Fruit fly (Drosophila melanogaster): Measurements from ENCODE around the gene CG31974.
A peak's percentile ranks its signal among the peaks of the same experiment; 100 is the strongest.

CG31974 gene

dm6 chr2L:136747-137709 is 5.9 kb downstream of the CG31974 start:
- TF ChIP-seq kay (GFP tag; ENCODE audit: borderline replicate concordance) (peak; percentile 84), CG7101 (tag; optimal IDR thresholded peaks at IDR 0.05) (no peak), cic (GFP tag; optimal IDR thresholded peaks at IDR 0.05) (peak; percentile 53), CG12768 (GFP tag; optimal IDR thresholded peaks at IDR 0.05) (peak; percentile 11)

- TF ChIP-seq tj (GFP tag; optimal IDR thresholded peaks at IDR 0.05), result no peak
- TF ChIP-seq Clk (GFP tag; optimal IDR thresholded peaks at IDR 0.05), result no peak
- no peak for TF ChIP-seq ovo (GFP tag; optimal IDR thresholded peaks at IDR 0.05)
- no peak for TF ChIP-seq Hr96 (GFP tag; optimal IDR thresholded peaks at IDR 0.05)
- no peak for TF ChIP-seq cnc (optimal IDR thresholded peaks at IDR 0.05)
- TF ChIP-seq CG7101 (tag; optimal IDR thresholded peaks at IDR 0.05), result no peak
- TF ChIP-seq CG14711 (tag; optimal IDR thresholded peaks at IDR 0.05), result no peak
- TF ChIP-seq toe (GFP tag; optimal IDR thresholded peaks at IDR 0.05), result no peak
- TF ChIP-seq kay (GFP tag; ENCODE audit: borderline replicate concordance), result no peak
- no peak for TF ChIP-seq cic (GFP tag; optimal IDR thresholded peaks at IDR 0.05)
- no peak for TF ChIP-seq CG33017 (tag; optimal IDR thresholded peaks at IDR 0.05)
- TF ChIP-seq CG7045 (GFP tag; optimal IDR thresholded peaks at IDR 0.05), result no peak
- TF ChIP-seq CG1620 (GFP tag; optimal IDR thresholded peaks at IDR 0.05), result no peak
- no peak for TF ChIP-seq Crg-1 (GFP tag; optimal IDR thresholded peaks at IDR 0.05)
- TF ChIP-seq Mnt (GFP tag; optimal IDR thresholded peaks at IDR 0.05), result no peak
- no peak for TF ChIP-seq CG12768 (GFP tag; optimal IDR thresholded peaks at IDR 0.05)
- TF ChIP-seq pad (GFP tag; optimal IDR thresholded peaks at IDR 0.05), result no peak
- no peak for TF ChIP-seq CG11617 (GFP tag; optimal IDR thresholded peaks at IDR 0.05)
- TF ChIP-seq CG5204 (GFP tag; optimal IDR thresholded peaks at IDR 0.05), result no peak
These were observed 6.8 kb downstream of the CG31974 start for dm6 chr2L:136131-136426.

dm6 chr2L:135383-136130 is 7.3 kb downstream of the CG31974 start:
- TF ChIP-seq pad (GFP tag; optimal IDR thresholded peaks at IDR 0.05), result no peak
- no peak for TF ChIP-seq CG1620 (GFP tag; optimal IDR thresholded peaks at IDR 0.05)
- peak; percentile 30 for TF ChIP-seq kay (GFP tag; ENCODE audit: borderline replicate concordance)
- no peak for TF ChIP-seq Mnt (GFP tag; optimal IDR thresholded peaks at IDR 0.05)

dm6 chr2L:134563-135382 is 8.1 kb downstream of the CG31974 start:
- TF ChIP-seq tj (GFP tag; optimal IDR thresholded peaks at IDR 0.05) (no peak), CG1620 (GFP tag; optimal IDR thresholded peaks at IDR 0.05) (peak; percentile 16), Crg-1 (GFP tag; optimal IDR thresholded peaks at IDR 0.05) (peak; percentile 29), CG5204 (GFP tag; optimal IDR thresholded peaks at IDR 0.05) (no peak), bab1 (GFP tag; optimal IDR thresholded peaks at IDR 0.05) (no peak), CG12768 (GFP tag; optimal IDR thresholded peaks at IDR 0.05) (peak; percentile 13), cnc (optimal IDR thresholded peaks at IDR 0.05) (no peak), CG14711 (tag; optimal IDR thresholded peaks at IDR 0.05) (no peak), ovo (GFP tag; optimal IDR thresholded peaks at IDR 0.05) (no peak), CG7045 (GFP tag; optimal IDR thresholded peaks at IDR 0.05) (no peak), Clk (GFP tag; optimal IDR thresholded peaks at IDR 0.05) (no peak), cic (GFP tag; optimal IDR thresholded peaks at IDR 0.05) (peak; percentile 31), toe (GFP tag; optimal IDR thresholded peaks at IDR 0.05) (peak; percentile 5), Mnt (GFP tag; optimal IDR thresholded peaks at IDR 0.05) (peak; percentile 21), pad (GFP tag; optimal IDR thresholded peaks at IDR 0.05) (no peak), CG11617 (GFP tag; optimal IDR thresholded peaks at IDR 0.05) (peak; percentile 21), Hr96 (GFP tag; optimal IDR thresholded peaks at IDR 0.05) (no peak), CG7101 (tag; optimal IDR thresholded peaks at IDR 0.05) (peak; percentile 18), kay (GFP tag; ENCODE audit: borderline replicate concordance) (peak; percentile 94)

dm6 chr2L:131466-132270 is 11.2 kb downstream of the CG31974 start, which contains the start of gene Gs1:
Gs1 (plus strand) TSS chr2L:132077.
- TF ChIP-seq Hr96 (GFP tag; optimal IDR thresholded peaks at IDR 0.05), result peak; percentile 10
- peak; percentile 64 for TF ChIP-seq bab1 (GFP tag; optimal IDR thresholded peaks at IDR 0.05)
- TF ChIP-seq Clk (GFP tag; optimal IDR thresholded peaks at IDR 0.05), result no peak
- no peak for TF ChIP-seq cnc (optimal IDR thresholded peaks at IDR 0.05)
- peak; percentile 68 for TF ChIP-seq CG12768 (GFP tag; optimal IDR thresholded peaks at IDR 0.05)
- TF ChIP-seq tj (GFP tag; optimal IDR thresholded peaks at IDR 0.05), result peak; percentile 26
- TF ChIP-seq CG7101 (tag; optimal IDR thresholded peaks at IDR 0.05), result peak; percentile 19
- peak; percentile 37 for TF ChIP-seq CG1620 (GFP tag; optimal IDR thresholded peaks at IDR 0.05)
- TF ChIP-seq Mnt (GFP tag; optimal IDR thresholded peaks at IDR 0.05), result peak; percentile 21
- TF ChIP-seq ovo (GFP tag; optimal IDR thresholded peaks at IDR 0.05), result peak; percentile 86
- no peak for TF ChIP-seq CG33017 (tag; optimal IDR thresholded peaks at IDR 0.05)
- TF ChIP-seq kay (GFP tag; ENCODE audit: borderline replicate concordance), result peak; percentile 86
- no peak for TF ChIP-seq Crg-1 (GFP tag; optimal IDR thresholded peaks at IDR 0.05)
- peak; percentile 12 for TF ChIP-seq CG7045 (GFP tag; optimal IDR thresholded peaks at IDR 0.05)
- peak; percentile 29 for TF ChIP-seq CG14711 (tag; optimal IDR thresholded peaks at IDR 0.05)
- TF ChIP-seq CG11617 (GFP tag; optimal IDR thresholded peaks at IDR 0.05), result peak; percentile 8
- no peak for TF ChIP-seq CG5204 (GFP tag; optimal IDR thresholded peaks at IDR 0.05)
- peak; percentile 68 for TF ChIP-seq cic (GFP tag; optimal IDR thresholded peaks at IDR 0.05)
- TF ChIP-seq toe (GFP tag; optimal IDR thresholded peaks at IDR 0.05), result peak; percentile 43
- peak; percentile 95 for TF ChIP-seq pad (GFP tag; optimal IDR thresholded peaks at IDR 0.05)
